Fruit fly (Drosophila melanogaster) S2 (cell line): ENCODE results near the gene Nuf2.

Source experiments
- CG8478 ChIP-seq: fragments of >200 bp; optimal IDR thresholded peaks from 2 replicates; lab custom pipeline; 2018
- CTCF ChIP-seq, 2 experiments: fragments of >200 bp; optimal IDR thresholded peaks; 2 replicates each; lab custom pipeline; 2018

dm6 chr2L:7114159-7114558 is 48.5 kb upstream of the Nuf2 start:
- no peak for TF ChIP-seq CG8478 (lab: Kevin White, UChicago)
- no peak for TF ChIP-seq CTCF (optimal IDR thresholded peaks at IDR 0.05; lab: Kevin White, UChicago)
